Comparison of ENCODE assay signal across 3 fruit fly cellular contexts in genomic region chr3L:11094279-11094678, dm6.
TF ChIP-seq lines count a peak whose summit lies in the region.

No protein-coding gene starts in this region.

- TF ChIP-seq CTCF in whole organism, embryonic (GFP tag; optimal IDR thresholded peaks at IDR 0.05; lab: Kevin White, UChicago) = no peak

TF ChIP-seq in whole organism, embryonic, 481 proteins besides CTCF, POLR2A, EP300 and RAD21:
- TF ChIP-seq Gsc (GFP tag; IDR thresholded peaks at IDR 0.05; lab: Robert Waterston, UW) = no peak
- no peak for TF ChIP-seq pnt (GFP tag; optimal IDR thresholded peaks at IDR 0.05; lab: Kevin White, UChicago)
- TF ChIP-seq CG8944 (GFP tag; optimal IDR thresholded peaks at IDR 0.05; lab: Kevin White, UChicago) = no peak
- TF ChIP-seq ase (GFP tag; IDR thresholded peaks at IDR 0.05; lab: Robert Waterston, UW) = no peak
- TF ChIP-seq sens (GFP tag; lab: Kevin White, UChicago) = peak; percentile 57
- no peak for TF ChIP-seq wdn (GFP tag; IDR thresholded peaks at IDR 0.05; lab: Robert Waterston, UW)
- no peak for TF ChIP-seq CkIIα-i1 (GFP tag; IDR thresholded peaks at IDR 0.05; lab: Robert Waterston, UW)

TF ChIP-seq in whole organism, prepupa, 60 proteins besides CTCF, POLR2A, EP300 and RAD21:
- TF ChIP-seq Eip78C (GFP tag; lab: Kevin White, UChicago) (peak; percentile 37), acj6 (GFP tag; optimal IDR thresholded peaks at IDR 0.05; lab: Kevin White, UChicago) (no peak), svp (GFP tag; lab: Kevin White, UChicago) (peak; percentile 9), dac (GFP tag; optimal IDR thresholded peaks at IDR 0.05; lab: Kevin White, UChicago) (no peak), fd59A (GFP tag; optimal IDR thresholded peaks at IDR 0.05; lab: Kevin White, UChicago) (no peak), OdsH (GFP tag; optimal IDR thresholded peaks at IDR 0.05; lab: Kevin White, UChicago) (no peak)

TF ChIP-seq in whole organism, pupa, 21 proteins besides CTCF, POLR2A, EP300 and RAD21:
- peak; percentile 56 for TF ChIP-seq EcR (GFP tag; optimal IDR thresholded peaks at IDR 0.05; lab: Kevin White, UChicago)
- no peak for TF ChIP-seq Snoo (tag; optimal IDR thresholded peaks at IDR 0.05; lab: Kevin White, UChicago)
TF ChIP-seq in whole organism, pupa: peak in this region for 1.
